Fruit fly (Drosophila melanogaster) whole organism, embryonic: ENCODE measurements around the gene sud1.

Experiments
- Abd-B ChIP-seq: fragments of 200-800 bp; sonication (Bioruptor generic); optimal IDR thresholded peaks from 2 replicates; lab custom pipeline; 2018; ENCODE audit warnings: missing biosample characterization, mild to moderate bottlenecking, missing genetic modification characterization, moderate library complexity
- Asciz ChIP-seq: fragments of 200-800 bp; sonication (Bioruptor generic); optimal IDR thresholded peaks from 2 replicates; lab custom pipeline; 2017; ENCODE audit warnings: missing biosample characterization, mild to moderate bottlenecking, missing genetic modification characterization, missing genetic modification reagents
- Atf3 ChIP-seq: fragments of 200-800 bp; sonication (Bioruptor generic); optimal IDR thresholded peaks from 3 replicates; lab custom pipeline; 2016; ENCODE audit warnings: missing biosample characterization, missing genetic modification characterization
- Atf6 ChIP-seq: fragments of 200-800 bp; sonication (Bioruptor generic); IDR thresholded peaks from 2 replicates; pipeline ENCODE4 v1.3.6; 2022; ENCODE audit warnings: missing biosample characterization, missing genetic modification characterization
- Bgb ChIP-seq: fragments of 200-800 bp; sonication (Bioruptor generic); IDR thresholded peaks from 2 replicates; pipeline ENCODE4 v1.3.6; 2022; ENCODE audit warnings: missing biosample characterization, missing genetic modification characterization; ENCODE audit not compliant: partially characterized antibody
- BtbVII ChIP-seq: fragments of 200-800 bp; sonication (Bioruptor generic); optimal IDR thresholded peaks from 3 replicates; lab custom pipeline; 2017; ENCODE audit warnings: missing biosample characterization, mild to moderate bottlenecking, missing genetic modification characterization
- CG10462 ChIP-seq: fragments of 200-800 bp; sonication (Bioruptor generic); optimal IDR thresholded peaks from 2 replicates; lab custom pipeline; 2016; ENCODE audit warnings: missing biosample characterization, missing genetic modification characterization
- CG11723 ChIP-seq: fragments of 200-800 bp; sonication (Bioruptor generic); optimal IDR thresholded peaks from 2 replicates; lab custom pipeline; 2017; ENCODE audit warnings: missing biosample characterization, mild to moderate bottlenecking, missing genetic modification characterization
- CG12104 ChIP-seq: fragments of 200-800 bp; sonication (Bioruptor generic); optimal IDR thresholded peaks from 3 replicates; lab custom pipeline; 2016; ENCODE audit warnings: missing biosample characterization, missing genetic modification characterization
- CG12155 ChIP-seq: fragments of 200-800 bp; sonication (Bioruptor generic); optimal IDR thresholded peaks from 3 replicates; lab custom pipeline; 2016; ENCODE audit warnings: missing biosample characterization, missing genetic modification characterization
- CG14014 ChIP-seq: fragments of 200-800 bp; sonication (Bioruptor generic); IDR thresholded peaks from 2 replicates; pipeline ENCODE4 v1.3.6; 2022; ENCODE audit warnings: missing biosample characterization, missing genetic modification characterization
- CG1529 ChIP-seq: fragments of 200-800 bp; sonication (Bioruptor generic); optimal IDR thresholded peaks from 3 replicates; lab custom pipeline; 2018; ENCODE audit warnings: missing biosample characterization, missing genetic modification characterization
- CG3065 ChIP-seq: fragments of 200-800 bp; sonication (Bioruptor generic); optimal IDR thresholded peaks from 2 replicates; lab custom pipeline; 2016; ENCODE audit warnings: missing biosample characterization, missing genetic modification characterization
- CG33557 ChIP-seq: fragments of 200-800 bp; sonication (Bioruptor generic); optimal IDR thresholded peaks from 2 replicates; lab custom pipeline; 2019; ENCODE audit warnings: missing biosample characterization, mild to moderate bottlenecking, missing genetic modification characterization, moderate library complexity
- CG6813 ChIP-seq: fragments of 200-800 bp; sonication (Bioruptor generic); optimal IDR thresholded peaks from 2 replicates; lab custom pipeline; 2017; ENCODE audit warnings: missing biosample characterization, missing genetic modification characterization, mild to moderate bottlenecking, moderate library complexity, missing genetic modification reagents
- CG6854 ChIP-seq: fragments of 200-800 bp; sonication (Bioruptor generic); optimal IDR thresholded peaks from 3 replicates; lab custom pipeline; 2017; ENCODE audit warnings: missing biosample characterization, mild to moderate bottlenecking, missing genetic modification characterization
- CG8290 ChIP-seq, 3 experiments: fragments of 200-800 bp; sonication (Bioruptor generic); optimal IDR thresholded peaks; 2 replicates each; lab custom pipeline; 2016 to 2019; ENCODE audit warnings: missing biosample characterization in 3 of 3, missing genetic modification characterization in 3 of 3, mild to moderate bottlenecking in 2 of 3, moderate library complexity in 1 of 3
- CG9817 ChIP-seq: fragments of 200-800 bp; sonication (Bioruptor generic); optimal IDR thresholded peaks from 2 replicates; lab custom pipeline; 2018; ENCODE audit warnings: missing biosample characterization, mild to moderate bottlenecking, missing genetic modification characterization, moderate library complexity
- CHES-1-like ChIP-seq: fragments of 200-800 bp; sonication (Bioruptor generic); optimal IDR thresholded peaks from 2 replicates; lab custom pipeline; 2016; ENCODE audit warnings: missing biosample characterization, missing genetic modification characterization
- Ets65A ChIP-seq: fragments of 200-800 bp; sonication (Bioruptor generic); peaks from one replicate; lab custom pipeline; 2016; ENCODE audit warnings: missing biosample characterization, missing genetic modification characterization
- H15 ChIP-seq: fragments of 200-800 bp; sonication (Bioruptor generic); IDR thresholded peaks from 3 replicates; pipeline ENCODE4 v1.3.6; 2022; ENCODE audit warnings: missing biosample characterization, missing genetic modification characterization
- Hr78 ChIP-seq, 2 experiments: fragments of 200-800 bp in 1 of 2; fragments of >200 bp in 1 of 2; sonication (Bioruptor generic) in 1 of 2; optimal IDR thresholded peaks; 2 replicates each; lab custom pipeline; 2017 to 2019; ENCODE audit warnings: missing biosample characterization in 2 of 2, missing genetic modification characterization in 2 of 2, mild to moderate bottlenecking in 1 of 2, moderate library complexity in 1 of 2
- Hsf ChIP-seq: fragments of 200-800 bp; sonication (Bioruptor generic); optimal IDR thresholded peaks from 3 replicates; lab custom pipeline; 2016; ENCODE audit warnings: missing biosample characterization, missing genetic modification characterization
- NC2β ChIP-seq: fragments of 200-800 bp; sonication (Bioruptor generic); optimal IDR thresholded peaks from 2 replicates; lab custom pipeline; 2016; ENCODE audit warnings: missing biosample characterization, missing genetic modification characterization
- Ssrp ChIP-seq: fragments of 200-800 bp; sonication (Bioruptor generic); optimal IDR thresholded peaks from 2 replicates; lab custom pipeline; 2018; ENCODE audit warnings: missing biosample characterization, mild to moderate bottlenecking, missing genetic modification characterization, moderate library complexity
- Taf1 ChIP-seq: fragments of 200-800 bp; sonication (Bioruptor generic); IDR thresholded peaks from 2 replicates; pipeline ENCODE4 v1.3.6; 2022; ENCODE audit warnings: missing biosample characterization, missing genetic modification characterization
- Xrp1 ChIP-seq: fragments of 200-800 bp; sonication (Bioruptor generic); IDR thresholded peaks from 2 replicates; pipeline ENCODE4 v1.3.6; 2022; ENCODE audit warnings: missing biosample characterization, missing genetic modification characterization
- ase ChIP-seq: fragments of 200-800 bp; sonication (Bioruptor generic); IDR thresholded peaks from 3 replicates; pipeline ENCODE4 v1.3.6; 2022; ENCODE audit warnings: missing biosample characterization, missing genetic modification characterization
- bsh ChIP-seq, 2 experiments: fragments of 200-800 bp; sonication (Bioruptor generic); optimal IDR thresholded peaks; 2 replicates each; lab custom pipeline; 2017 to 2018; ENCODE audit warnings: mild to moderate bottlenecking in 2 of 2, missing biosample characterization in 2 of 2, missing genetic modification characterization in 2 of 2, moderate library complexity in 1 of 2
- cad ChIP-seq: fragments of >200 bp; optimal IDR thresholded peaks from 2 replicates; lab custom pipeline; 2017; ENCODE audit warnings: missing biosample characterization, missing genetic modification characterization
- caup ChIP-seq: fragments of 200-800 bp; sonication (Bioruptor generic); optimal IDR thresholded peaks from 3 replicates; lab custom pipeline; 2017; ENCODE audit warnings: missing biosample characterization, mild to moderate bottlenecking, missing genetic modification characterization, moderate library complexity; ENCODE audit not compliant: severe bottlenecking
- chm ChIP-seq: fragments of 200-800 bp; sonication (Bioruptor generic); IDR thresholded peaks from 2 replicates; pipeline ENCODE4 v1.3.6; 2022; ENCODE audit warnings: missing biosample characterization, missing genetic modification characterization
- crol ChIP-seq: fragments of 200-800 bp; sonication (Bioruptor generic); IDR thresholded peaks from 2 replicates; pipeline ENCODE4 v1.3.6; 2022; ENCODE audit warnings: missing biosample characterization, missing genetic modification characterization
- dpn ChIP-seq, 2 experiments: fragments of 200-800 bp; sonication (Bioruptor generic); optimal IDR thresholded peaks; 3 replicates each; lab custom pipeline; 2016; ENCODE audit warnings: missing biosample characterization in 2 of 2, missing genetic modification characterization in 2 of 2
- eyg ChIP-seq: fragments of 200-800 bp; sonication (Bioruptor generic); optimal IDR thresholded peaks from 3 replicates; lab custom pipeline; 2016; ENCODE audit warnings: missing biosample characterization, missing genetic modification characterization
- gsb ChIP-seq: fragments of 200-800 bp; sonication (Bioruptor generic); IDR thresholded peaks from 2 replicates; pipeline ENCODE4 v1.3.6; 2022; ENCODE audit warnings: missing biosample characterization, missing genetic modification characterization
- ham ChIP-seq: fragments of 200-800 bp; sonication (Bioruptor generic); IDR thresholded peaks from 2 replicates; pipeline ENCODE4 v1.3.6; 2022; ENCODE audit warnings: missing biosample characterization, missing genetic modification characterization
- klu ChIP-seq: fragments of 200-800 bp; sonication (Bioruptor generic); IDR thresholded peaks from 2 replicates; pipeline ENCODE4 v1.3.6; 2022; ENCODE audit warnings: missing biosample characterization, missing genetic modification characterization
- lov ChIP-seq, 2 experiments: fragments of 200-800 bp in 1 of 2; fragments of >200 bp in 1 of 2; sonication (Bioruptor generic) in 1 of 2; IDR thresholded peaks in 1 of 2; optimal IDR thresholded peaks in 1 of 2; 2 replicates in 1 of 2; 3 replicates in 1 of 2; pipeline versions ENCODE4 v1.3.6 to Lab custom; 2017 to 2022; ENCODE audit warnings: missing biosample characterization in 1 of 2, missing genetic modification characterization in 1 of 2
- mam ChIP-seq: fragments of 200-800 bp; sonication (Bioruptor generic); optimal IDR thresholded peaks from 3 replicates; lab custom pipeline; 2016; ENCODE audit warnings: missing biosample characterization, missing genetic modification characterization
- nmo ChIP-seq: fragments of 200-800 bp; sonication (Bioruptor generic); optimal IDR thresholded peaks from 2 replicates; lab custom pipeline; 2018; ENCODE audit warnings: missing biosample characterization, mild to moderate bottlenecking, missing genetic modification characterization, moderate library complexity
- scrt ChIP-seq: fragments of 200-800 bp; sonication (Bioruptor generic); optimal IDR thresholded peaks from 2 replicates; lab custom pipeline; 2018; ENCODE audit warnings: missing biosample characterization, mild to moderate bottlenecking, missing genetic modification characterization, moderate library complexity
- slbo ChIP-seq: fragments of 200-800 bp; sonication (Bioruptor generic); IDR thresholded peaks from 2 replicates; pipeline ENCODE4 v1.3.6; 2022; ENCODE audit warnings: missing biosample characterization, missing genetic modification characterization
- tna ChIP-seq: fragments of 200-800 bp; sonication (Bioruptor generic); IDR thresholded peaks from 2 replicates; pipeline ENCODE4 v1.3.6; 2022; ENCODE audit warnings: missing biosample characterization, missing genetic modification characterization; ENCODE audit not compliant: partially characterized antibody
- toy ChIP-seq: fragments of 200-800 bp; sonication (Bioruptor generic); IDR thresholded peaks from 2 replicates; pipeline ENCODE4 v1.3.6; 2022; ENCODE audit warnings: missing biosample characterization, missing genetic modification characterization
- twi ChIP-seq: fragments of 200-800 bp; optimal IDR thresholded peaks from 2 replicates; lab custom pipeline; 2019; ENCODE audit warnings: missing biosample characterization, mild to moderate bottlenecking, missing genetic modification characterization, moderate library complexity
- unpg ChIP-seq: fragments of 200-800 bp; sonication (Bioruptor generic); optimal IDR thresholded peaks from 3 replicates; lab custom pipeline; 2018; ENCODE audit warnings: missing biosample characterization, mild to moderate bottlenecking, missing genetic modification characterization, moderate library complexity

The sud1 gene

DNA sequence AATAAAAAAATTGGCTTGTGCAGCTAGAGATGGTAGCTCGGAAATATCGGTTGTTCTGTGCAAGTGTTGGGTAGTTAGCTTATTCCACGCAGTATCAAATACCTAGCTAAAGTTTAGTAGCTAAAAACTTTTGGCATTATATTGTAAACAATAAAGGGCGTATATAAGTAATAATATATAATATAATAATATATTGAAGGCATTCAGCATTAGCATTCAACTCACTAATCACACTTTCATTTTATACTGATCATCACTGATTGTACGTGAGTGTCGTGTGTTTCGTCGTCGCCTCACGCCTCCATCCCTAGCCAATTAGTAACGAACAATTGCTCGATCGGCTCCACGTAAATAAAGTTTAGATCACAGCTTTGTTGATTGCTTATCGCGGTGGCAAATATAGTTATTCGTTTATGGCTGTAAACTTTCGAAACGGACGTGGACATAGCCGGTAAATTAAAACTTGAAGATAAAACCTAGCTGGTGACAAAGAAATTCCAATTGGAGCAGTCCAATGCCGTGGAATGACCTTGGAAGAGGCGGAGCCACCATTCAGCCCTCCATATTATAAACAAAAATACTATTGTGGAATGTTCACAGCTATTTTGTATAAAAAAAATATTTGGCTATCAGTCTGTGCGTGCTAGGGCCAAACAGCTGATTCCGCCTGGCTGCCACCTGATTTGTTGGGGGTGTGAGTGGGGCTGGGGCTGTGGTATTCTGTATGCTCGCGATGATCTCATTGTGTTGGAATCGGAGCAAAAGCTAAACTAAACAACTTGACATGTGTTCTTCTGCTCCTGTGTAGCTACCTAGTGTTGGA lies at the start of gene sud1, which contains the start of the genes PIG-S and CG11168 (continued):
- TF ChIP-seq CHES-1-like (GFP tag; lab: Kevin White, UChicago) (no peak), caup (GFP tag; lab: Kevin White, UChicago) (peak; percentile 50), CG1529 (GFP tag; lab: Kevin White, UChicago) (peak; percentile 5), lov (optimal IDR thresholded peaks at IDR 0.05; lab: Kevin White, UChicago) (no peak), lov (GFP tag; IDR thresholded peaks at IDR 0.05; lab: Robert Waterston, UW) (0 out of 3 replicates have a peak, but pooled peaks have one; percentile 23), H15 (0 out of 3 replicates have a peak, but pooled peaks have one; percentile 29), Bgb (GFP tag; lab: Robert Waterston, UW) (peak; percentile 87), Atf6 (GFP tag; lab: Robert Waterston, UW) (peak; percentile 35; the same call in 1 of the 2 replicates), Ssrp (tag; lab: Kevin White, UChicago) (peak; percentile 64), CG10462 (no peak), cad (GFP tag; lab: Kevin White, UChicago) (no peak), klu (GFP tag; lab: Robert Waterston, UW) (no peak), CG12155 (GFP tag; lab: Kevin White, UChicago) (peak; percentile 48), CG11723 (no peak), chm (GFP tag; lab: Robert Waterston, UW) (no peak), Taf1 (GFP tag; lab: Robert Waterston, UW) (peak; percentile 37; the same call in 1 of the 2 replicates), CG6854 (GFP tag; lab: Kevin White, UChicago) (no peak), unpg (GFP tag; lab: Kevin White, UChicago) (peak; percentile 68), Ets65A (GFP tag; lab: Kevin White, UChicago) (peak; percentile 13), ase (GFP tag; lab: Robert Waterston, UW) (no peak), CG12104 (GFP tag; lab: Kevin White, UChicago) (no peak), Hr78 (GFP tag; optimal IDR thresholded peaks at IDR 0.05; lab: Kevin White, UChicago) (no peak), Hsf (GFP tag; lab: Kevin White, UChicago) (no peak), toy (GFP tag; lab: Robert Waterston, UW) (0 out of 2 replicates have a peak, but pooled peaks have one; percentile 34), dpn (GFP tag; optimal IDR thresholded peaks at IDR 0.05; lab: Kevin White, UChicago) (peak in 1 of 2 experiments; percentile 62), ham (no peak), twi (peak; percentile 61), NC2β (no peak), scrt (no peak), tna (GFP tag; lab: Robert Waterston, UW) (peak; percentile 71; the same call in 1 of the 2 replicates), crol (0 out of 2 replicates have a peak, but pooled peaks have one; percentile 10), eyg (no peak), slbo (GFP tag; lab: Robert Waterston, UW) (peak; percentile 88), CG6813 (GFP tag; lab: Kevin White, UChicago) (no peak), Asciz (GFP tag; lab: Kevin White, UChicago) (no peak), mam (GFP tag; lab: Kevin White, UChicago) (no peak), CG14014 (GFP tag; lab: Robert Waterston, UW) (peak; percentile 36; the same call in 1 of the 2 replicates), Atf3 (GFP tag; lab: Kevin White, UChicago) (peak; percentile 29), Xrp1 (GFP tag; lab: Robert Waterston, UW) (peak; percentile 68), bsh (GFP tag; optimal IDR thresholded peaks at IDR 0.05; lab: Kevin White, UChicago) (peak in 1 of 2 experiments; percentile 63), CG33557 (GFP tag; lab: Kevin White, UChicago) (peak; percentile 38), CG3065 (GFP tag; lab: Kevin White, UChicago) (no peak), CG9817 (peak; percentile 77), nmo (peak; percentile 85), Abd-B (peak; percentile 72), CG8290 (GFP tag; optimal IDR thresholded peaks at IDR 0.05; lab: Kevin White, UChicago) (peak; percentile 40), CG8290 (tag; optimal IDR thresholded peaks at IDR 0.05; lab: Kevin White, UChicago) (no peak), gsb (GFP tag; lab: Robert Waterston, UW) (no peak), BtbVII (GFP tag; lab: Kevin White, UChicago) (no peak)
